Worm (Caenorhabditis elegans) whole organism, L2 larva: ENCODE measurements around the gene ZK185.1.

Experiments
- C34F6.9 ChIP-seq: fragments of 150-350 bp; optimal IDR thresholded peaks from 2 replicates; lab custom pipeline; 2014; ENCODE audit warnings: missing biosample characterization, missing genetic modification characterization
- F13H6.1 ChIP-seq: sonication (generic microtip); optimal IDR thresholded peaks from 2 replicates; lab custom pipeline; 2016; ENCODE audit warnings: missing genetic modification characterization, missing compliant biosample characterization
- Y55F3AM.14 ChIP-seq: fragments of 200-800 bp; sonication (Bioruptor generic); optimal IDR thresholded peaks from 2 replicates; lab custom pipeline; 2018; ENCODE audit warnings: mild to moderate bottlenecking, missing genetic modification characterization, missing compliant biosample characterization
- ZK546.5 ChIP-seq: sonication (generic microtip); optimal IDR thresholded peaks from 2 replicates; lab custom pipeline; 2017; ENCODE audit warnings: missing biosample characterization, missing genetic modification characterization
- alr-1 ChIP-seq: fragments of 150-350 bp; optimal IDR thresholded peaks from 2 replicates; lab custom pipeline; 2014; ENCODE audit warnings: missing biosample characterization, missing genetic modification characterization
- ama-1 ChIP-seq: fragments of 150-350 bp; optimal IDR thresholded peaks from 2 replicates; lab custom pipeline; 2018; ENCODE audit warnings: inconsistent platforms
- blmp-1 ChIP-seq: sonication (generic microtip); optimal IDR thresholded peaks from 2 replicates; lab custom pipeline; 2017; ENCODE audit warnings: missing genetic modification characterization, mild to moderate bottlenecking, missing compliant biosample characterization, antibody characterized with exemption, moderate library complexity; ENCODE audit not compliant: insufficient read depth
- ceh-16 ChIP-seq: fragments of 150-350 bp; optimal IDR thresholded peaks from 2 replicates; lab custom pipeline; 2014; ENCODE audit warnings: missing biosample characterization, missing genetic modification characterization
- crh-2 ChIP-seq: sonication (generic microtip); optimal IDR thresholded peaks from 2 replicates; lab custom pipeline; 2017; ENCODE audit warnings: missing biosample characterization, missing genetic modification characterization
- dmd-4 ChIP-seq: sonication (generic microtip); optimal IDR thresholded peaks from 2 replicates; lab custom pipeline; 2017; ENCODE audit warnings: missing biosample characterization, missing genetic modification characterization
- egl-27 ChIP-seq: sonication (generic microtip); optimal IDR thresholded peaks from 3 replicates; lab custom pipeline; 2017; ENCODE audit warnings: missing biosample characterization, missing genetic modification reagents, missing genetic modification characterization
- elt-1 ChIP-seq: fragments of 150-350 bp; optimal IDR thresholded peaks from 2 replicates; lab custom pipeline; 2014; ENCODE audit warnings: missing biosample characterization, missing genetic modification characterization
- elt-3 ChIP-seq: sonication (generic microtip); optimal IDR thresholded peaks from 2 replicates; lab custom pipeline; 2017; ENCODE audit warnings: missing biosample characterization, missing genetic modification characterization
- fos-1 ChIP-seq: fragments of 150-350 bp; optimal IDR thresholded peaks from 2 replicates; lab custom pipeline; 2014; ENCODE audit warnings: missing biosample characterization, missing genetic modification characterization
- gmeb-1 ChIP-seq: fragments of 150-350 bp; optimal IDR thresholded peaks from 2 replicates; lab custom pipeline; 2014; ENCODE audit warnings: missing biosample characterization, missing genetic modification characterization
- lin-13 ChIP-seq: fragments of 150-350 bp; optimal IDR thresholded peaks from 2 replicates; lab custom pipeline; 2014; ENCODE audit warnings: missing biosample characterization, missing genetic modification reagents, missing genetic modification characterization
- lsy-2 ChIP-seq, 2 experiments: fragments of 150-350 bp in 1 of 2; sonication (generic microtip) in 1 of 2; optimal IDR thresholded peaks; 2 replicates each; lab custom pipeline; 2014 to 2017; ENCODE audit warnings: missing biosample characterization in 2 of 2, missing genetic modification characterization in 2 of 2
- mbf-1 ChIP-seq: sonication (generic microtip); optimal IDR thresholded peaks from 2 replicates; lab custom pipeline; 2017; ENCODE audit warnings: missing biosample characterization, missing genetic modification characterization
- mdl-1 ChIP-seq, 2 experiments: fragments of 150-350 bp in 1 of 2; sonication (generic microtip) in 1 of 2; optimal IDR thresholded peaks; 2 replicates each; lab custom pipeline; 2017; ENCODE audit warnings: missing biosample characterization in 2 of 2, missing genetic modification characterization in 2 of 2
- nhr-10 ChIP-seq: sonication (generic microtip); optimal IDR thresholded peaks from 2 replicates; lab custom pipeline; 2017; ENCODE audit warnings: missing biosample characterization, missing genetic modification characterization
- nhr-11 ChIP-seq: fragments of 150-350 bp; optimal IDR thresholded peaks from 2 replicates; lab custom pipeline; 2014; ENCODE audit warnings: missing biosample characterization, missing genetic modification characterization
- nhr-12 ChIP-seq: fragments of 150-350 bp; optimal IDR thresholded peaks from 2 replicates; lab custom pipeline; 2014; ENCODE audit warnings: missing biosample characterization, missing genetic modification characterization
- nhr-129 ChIP-seq: fragments of 150-350 bp; optimal IDR thresholded peaks from 2 replicates; lab custom pipeline; 2014; ENCODE audit warnings: missing biosample characterization, missing genetic modification characterization
- nhr-21 ChIP-seq: fragments of 150-350 bp; optimal IDR thresholded peaks from 2 replicates; lab custom pipeline; 2014; ENCODE audit warnings: missing biosample characterization, missing genetic modification characterization
- nhr-23 ChIP-seq: fragments of 150-350 bp; optimal IDR thresholded peaks from 2 replicates; lab custom pipeline; 2014; ENCODE audit warnings: missing biosample characterization, missing genetic modification reagents, missing genetic modification characterization
- nhr-237 ChIP-seq: fragments of 150-350 bp; optimal IDR thresholded peaks from 2 replicates; lab custom pipeline; 2014; ENCODE audit warnings: missing biosample characterization, missing genetic modification characterization
- nhr-25 ChIP-seq: fragments of 150-350 bp; sonication (generic microtip); optimal IDR thresholded peaks from 3 replicates; lab custom pipeline; 2014; ENCODE audit warnings: missing biosample characterization, missing genetic modification characterization
- peb-1 ChIP-seq: fragments of 150-350 bp; optimal IDR thresholded peaks from 2 replicates; lab custom pipeline; 2014; ENCODE audit warnings: missing biosample characterization, missing genetic modification characterization
- sem-4 ChIP-seq: fragments of 150-350 bp; optimal IDR thresholded peaks from 2 replicates; lab custom pipeline; 2014; ENCODE audit warnings: missing biosample characterization, missing genetic modification reagents, missing genetic modification characterization
- skn-1 ChIP-seq: sonication (generic microtip); optimal IDR thresholded peaks from 2 replicates; lab custom pipeline; 2017; ENCODE audit warnings: missing biosample characterization, missing genetic modification characterization
- sma-3 ChIP-seq: sonication (generic microtip); optimal IDR thresholded peaks from 2 replicates; lab custom pipeline; 2016; ENCODE audit warnings: missing genetic modification reagents, missing genetic modification characterization, missing compliant biosample characterization
- sma-9 ChIP-seq, 2 experiments: fragments of 150-350 bp in 1 of 2; sonication (generic microtip) in 1 of 2; optimal IDR thresholded peaks; 2 replicates each; lab custom pipeline; 2014 to 2016; ENCODE audit warnings: missing genetic modification characterization in 2 of 2, mild to moderate bottlenecking in 1 of 2, missing biosample characterization in 1 of 2, missing compliant biosample characterization in 1 of 2, missing genetic modification reagents in 1 of 2, moderate library complexity in 1 of 2
- snpc-4 ChIP-seq: fragments of 150-350 bp; optimal IDR thresholded peaks from 2 replicates; lab custom pipeline; 2014; ENCODE audit warnings: missing biosample characterization, missing genetic modification characterization
- unc-39 ChIP-seq: fragments of 150-350 bp; optimal IDR thresholded peaks from 2 replicates; lab custom pipeline; 2014; ENCODE audit warnings: missing biosample characterization, missing genetic modification characterization
- unc-55 ChIP-seq: fragments of 150-350 bp; sonication (generic microtip); optimal IDR thresholded peaks from 3 replicates; lab custom pipeline; 2014; ENCODE audit warnings: missing biosample characterization, missing genetic modification reagents, missing genetic modification characterization
- unc-62 ChIP-seq: fragments of 150-350 bp; optimal IDR thresholded peaks from 2 replicates; lab custom pipeline; 2014; ENCODE audit warnings: missing biosample characterization, missing genetic modification reagents, missing genetic modification characterization
- zag-1 ChIP-seq: fragments of 150-350 bp; optimal IDR thresholded peaks from 2 replicates; lab custom pipeline; 2014; ENCODE audit warnings: missing biosample characterization, missing genetic modification characterization
- ztf-1 ChIP-seq: fragments of 200-800 bp; sonication (Bioruptor generic); conservative IDR thresholded peaks from 2 replicates; pipeline ENCODE4 v1.3.6; 2022; ENCODE audit warnings: missing genetic modification characterization, missing compliant biosample characterization
- ztf-11 ChIP-seq: sonication (generic microtip); optimal IDR thresholded peaks from 2 replicates; lab custom pipeline; 2017; ENCODE audit warnings: missing biosample characterization, missing genetic modification characterization

The ZK185.1 gene

DNA sequence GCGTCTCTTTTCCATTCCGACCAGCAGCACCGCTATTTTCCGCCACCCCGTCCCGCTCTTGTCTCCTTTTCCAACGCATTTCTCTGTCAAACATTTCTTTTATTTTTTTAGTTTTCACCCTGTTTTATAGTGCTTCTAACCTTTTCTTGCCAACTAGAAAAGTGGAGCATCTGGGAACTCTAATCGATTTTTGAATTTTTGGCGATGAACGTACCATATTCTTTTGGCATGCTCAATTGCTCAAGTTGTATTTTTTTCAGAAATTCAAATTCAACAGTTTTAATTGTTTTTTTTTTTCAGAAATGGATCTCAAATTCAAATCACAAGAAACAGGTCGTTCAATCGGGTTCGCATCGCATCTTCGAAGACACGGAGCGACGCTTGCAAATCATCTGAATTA is at the start of gene ZK185.1:
Gene ZK185.1 (plus strand): TSS at position 301 of the 400 bp plus-strand sequence.
- TF ChIP-seq ZK546.5 = no peak
- no peak for TF ChIP-seq egl-27 (tag; lab: Kevin White, UChicago)
- no peak for TF ChIP-seq sem-4
- TF ChIP-seq unc-39 (tag; lab: Kevin White, UChicago) = no peak

DNA sequence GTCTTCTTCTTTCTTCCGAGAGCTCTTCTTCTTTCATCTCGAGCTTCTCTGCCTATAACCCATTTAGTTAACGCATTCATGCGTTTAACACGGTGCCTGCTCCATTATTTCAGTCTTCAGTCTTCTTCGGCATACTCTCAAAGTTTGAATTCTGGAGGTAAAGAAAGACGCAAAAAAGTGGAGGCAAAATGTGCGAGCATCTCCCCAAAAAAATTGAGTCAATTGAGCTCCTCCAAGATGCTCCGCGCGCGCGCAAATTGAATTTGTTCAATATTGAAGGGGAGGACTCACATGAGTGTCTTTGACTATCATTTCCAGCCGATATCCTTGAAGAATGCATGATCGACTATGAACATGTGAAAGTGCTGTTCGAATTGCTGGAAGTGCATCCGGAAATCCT is 43.3 kb upstream of the ZK185.1 start:
- TF ChIP-seq dmd-4 (tag; lab: Kevin White, UChicago) = no peak
- no peak for TF ChIP-seq ZK546.5
- no peak for TF ChIP-seq blmp-1 (tag; lab: Kevin White, UChicago)
- TF ChIP-seq nhr-11 = no peak
- TF ChIP-seq nhr-21 = no peak
- TF ChIP-seq ceh-16 = no peak
- TF ChIP-seq lsy-2 (tag; optimal IDR thresholded peaks at IDR 0.05; lab: Kevin White, UChicago) = no peak
- no peak for TF ChIP-seq ztf-1 (GFP tag; lab: Robert Waterston, UW)
- TF ChIP-seq sma-3 (GFP tag; lab: Kevin White, UChicago) = no peak
- no peak for TF ChIP-seq nhr-129 (tag; lab: Kevin White, UChicago)
- TF ChIP-seq elt-1 = no peak
- TF ChIP-seq nhr-237 = no peak
- no peak for TF ChIP-seq sma-9 (GFP tag; optimal IDR thresholded peaks at IDR 0.05; lab: Kevin White, UChicago)
- TF ChIP-seq sma-9 (tag; optimal IDR thresholded peaks at IDR 0.05; lab: Kevin White, UChicago) = no peak
- TF ChIP-seq nhr-12 = no peak
- no peak for TF ChIP-seq alr-1 (tag; lab: Kevin White, UChicago)
- TF ChIP-seq fos-1 = no peak
- no peak for TF ChIP-seq nhr-23 (tag; lab: Kevin White, UChicago)
- TF ChIP-seq, all 48 proteins: peak for 0

DNA sequence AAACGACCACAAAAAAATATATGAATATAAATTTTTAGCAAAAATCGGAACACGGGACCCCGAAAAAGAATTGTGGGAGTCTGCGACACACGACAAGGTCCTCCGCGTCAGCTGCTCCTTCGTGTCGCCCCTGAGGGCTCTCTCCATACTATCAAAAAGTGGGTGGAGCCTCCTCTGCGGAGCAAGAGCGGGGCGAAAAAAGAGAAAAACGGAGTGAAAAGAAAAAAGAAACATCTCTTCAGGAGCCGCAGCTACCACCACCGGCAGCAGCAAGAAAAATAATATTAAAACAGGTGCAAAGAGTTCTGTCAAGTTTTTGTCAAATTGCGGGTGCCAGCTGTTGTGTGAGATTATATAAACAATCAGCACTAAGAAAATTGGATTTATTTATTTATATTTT is 41.7 kb upstream of the ZK185.1 start, which contains the start of gene gbb-2:
Gene gbb-2 (minus strand): TSS at position 112 of the 400 bp plus-strand sequence.
- TF ChIP-seq lsy-2 (tag; optimal IDR thresholded peaks at IDR 0.05; lab: Kevin White, UChicago) (peak in 1 of 2 experiments; percentile 11), ceh-16 (no peak), F13H6.1 (tag; lab: Kevin White, UChicago) (peak; percentile 66), sma-9 (GFP tag; optimal IDR thresholded peaks at IDR 0.05; lab: Kevin White, UChicago) (peak; percentile 20), sma-9 (tag; optimal IDR thresholded peaks at IDR 0.05; lab: Kevin White, UChicago) (no peak)
- TF ChIP-seq, all 48 proteins: peak for 3

ce11 chrIV:4511259-4511890 is 37.0 kb upstream of the ZK185.1 start, which contains the start of the genes rfth-1 and ZK180.8:
TSS of gene rfth-1 (minus strand) at chrIV:4511309.
TSS of gene ZK180.8 (minus strand) at chrIV:4511724.
- TF ChIP-seq snpc-4 (tag; lab: Kevin White, UChicago) = no peak
- no peak for TF ChIP-seq nhr-237
- TF ChIP-seq unc-55 = peak; percentile 32
- TF ChIP-seq nhr-25 (tag; lab: Kevin White, UChicago) = no peak
- TF ChIP-seq sem-4 = no peak
- no peak for TF ChIP-seq C34F6.9
- TF ChIP-seq mbf-1 (tag; lab: Kevin White, UChicago) = no peak
- no peak for TF ChIP-seq lsy-2 (tag; optimal IDR thresholded peaks at IDR 0.05; lab: Kevin White, UChicago)
- no peak for TF ChIP-seq mdl-1 (tag; optimal IDR thresholded peaks at IDR 0.05; lab: Kevin White, UChicago)
- no peak for TF ChIP-seq nhr-23 (tag; lab: Kevin White, UChicago)
- no peak for TF ChIP-seq peb-1 (tag; lab: Kevin White, UChicago)
- TF ChIP-seq crh-2 (tag; lab: Kevin White, UChicago) = peak; percentile 14

ce11 chrIV:4513269-4513819 is 35.0 kb upstream of the ZK185.1 start, which contains the start of gene sar-1:
TSS of gene sar-1 (minus strand) at chrIV:4513319.
- peak; percentile 49 for TF ChIP-seq nhr-10 (tag; lab: Kevin White, UChicago)
- TF ChIP-seq lsy-2 (tag; optimal IDR thresholded peaks at IDR 0.05; lab: Kevin White, UChicago) = peak; percentile 88 to 93
- TF ChIP-seq unc-55 = peak; percentile 84
- TF ChIP-seq gmeb-1 = peak; percentile 82
- TF ChIP-seq nhr-12 = no peak
- no peak for TF ChIP-seq ceh-16
- TF ChIP-seq unc-62 (GFP tag; lab: Kevin White, UChicago) = no peak
- no peak for TF ChIP-seq elt-1
- peak in 1 of 2 experiments; percentile 60 for TF ChIP-seq mdl-1 (tag; optimal IDR thresholded peaks at IDR 0.05; lab: Kevin White, UChicago)
- TF ChIP-seq peb-1 (tag; lab: Kevin White, UChicago) = no peak
- TF ChIP-seq ztf-11 (tag; lab: Kevin White, UChicago) = no peak
- peak; percentile 6 for TF ChIP-seq sem-4
- peak; percentile 55 for TF ChIP-seq fos-1
- TF ChIP-seq C34F6.9 = peak; percentile 89
- TF ChIP-seq snpc-4 (tag; lab: Kevin White, UChicago) = no peak
- TF ChIP-seq mbf-1 (tag; lab: Kevin White, UChicago) = no peak
- peak; percentile 69 for TF ChIP-seq sma-3 (GFP tag; lab: Kevin White, UChicago)
- TF ChIP-seq zag-1 (tag; lab: Kevin White, UChicago) = peak; percentile 26
- TF ChIP-seq skn-1 (tag; lab: Kevin White, UChicago) = no peak
- TF ChIP-seq elt-3 (tag; lab: Kevin White, UChicago) = no peak
- TF ChIP-seq nhr-25 (tag; lab: Kevin White, UChicago) = peak; percentile 73
- no peak for TF ChIP-seq ama-1 (lab: Kevin White, UChicago)
- no peak for TF ChIP-seq nhr-23 (tag; lab: Kevin White, UChicago)
- peak; percentile 82 for TF ChIP-seq sma-9 (GFP tag; optimal IDR thresholded peaks at IDR 0.05; lab: Kevin White, UChicago)
- TF ChIP-seq sma-9 (tag; optimal IDR thresholded peaks at IDR 0.05; lab: Kevin White, UChicago) = no peak
- no peak for TF ChIP-seq Y55F3AM.14 (GFP tag; lab: Kevin White, UChicago)
- peak; percentile 55 for TF ChIP-seq egl-27 (tag; lab: Kevin White, UChicago)
- TF ChIP-seq nhr-237 = no peak
- no peak for TF ChIP-seq lin-13 (GFP tag; lab: Kevin White, UChicago)
- peak; percentile 65 for TF ChIP-seq nhr-129 (tag; lab: Kevin White, UChicago)
- peak; percentile 82 for TF ChIP-seq nhr-21
